Worm (Caenorhabditis elegans): ENCODE results near the gene clec-202.

The clec-202 gene

DNA sequence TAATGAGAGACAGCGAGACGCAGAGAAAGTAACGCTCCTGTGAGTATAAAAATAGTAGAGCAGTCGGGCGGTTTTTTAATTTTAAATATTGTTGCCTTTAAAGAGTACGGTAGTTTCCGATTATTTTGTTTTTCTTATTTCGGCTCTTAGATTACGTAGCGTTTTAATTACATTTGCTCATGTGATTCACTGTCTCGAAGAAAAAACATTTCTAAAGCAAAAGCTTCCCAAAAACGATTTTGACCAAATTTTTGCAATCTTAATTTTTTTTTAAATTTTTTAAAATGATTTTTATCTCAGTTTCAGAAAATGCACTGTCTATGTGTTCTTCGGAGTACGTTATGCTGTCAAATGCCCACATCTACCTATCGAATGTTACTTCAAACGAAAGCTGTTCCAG is 14.9 kb downstream of the clec-202 start, which contains the start of gene haf-1:
Gene haf-1 (plus strand): TSS at position 301 of the 400 bp plus-strand sequence.
- TF ChIP-seq med-1 (GFP tag; optimal IDR thresholded peaks at IDR 0.05; ENCODE audit: insufficient read depth) (no peak), ref-1 (GFP tag; conservative IDR thresholded peaks at IDR 0.05) (no peak), flt-1 (GFP tag; IDR thresholded peaks at IDR 0.05) (no peak), cog-1 (tag; optimal IDR thresholded peaks at IDR 0.05) (no peak), klf-2 (GFP tag; conservative IDR thresholded peaks at IDR 0.05) (no peak), tab-1 (GFP tag; IDR thresholded peaks at IDR 0.05) (no peak), ztf-29 (GFP tag; IDR thresholded peaks at IDR 0.05) (no peak), T22C8.4 (GFP tag; IDR thresholded peaks at IDR 0.05) (no peak), ztf-23 (GFP tag; IDR thresholded peaks at IDR 0.05) (no peak)

DNA sequence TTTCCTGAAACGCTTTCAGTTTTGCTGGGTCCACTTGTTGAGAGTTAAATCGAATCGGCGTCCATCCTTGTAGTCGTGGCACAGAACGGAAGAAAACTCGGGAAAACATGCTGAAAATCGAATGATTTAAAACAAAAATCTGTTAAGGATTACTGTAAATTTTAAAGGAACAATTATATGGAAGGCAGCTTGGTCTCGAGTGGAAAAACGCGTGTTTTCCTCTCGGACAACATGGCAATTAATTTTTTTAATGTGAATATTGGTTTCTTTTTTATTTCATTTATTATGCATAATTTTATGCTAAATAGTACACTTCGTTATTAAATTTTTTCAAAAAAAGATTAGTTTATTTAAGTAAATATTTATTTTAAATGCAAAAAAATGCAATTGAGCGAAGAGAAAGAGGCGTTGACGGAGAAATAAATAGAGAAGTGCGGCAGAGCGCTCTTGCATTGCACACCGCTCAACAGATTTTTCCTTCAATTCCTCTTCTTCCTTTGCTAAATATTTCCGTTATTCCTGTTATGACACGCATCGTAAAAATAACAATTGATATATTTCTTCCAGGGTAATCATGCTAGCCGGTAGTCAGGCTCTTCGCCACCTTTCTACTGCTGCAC is 18.9 kb downstream of the clec-202 start, which contains the start of the genes C30H6.9 and dlat-2:
Gene C30H6.9 (minus strand): TSS at position 110 of the 620 bp plus-strand sequence.
Gene dlat-2 (plus strand): TSS at position 566 of the 620 bp plus-strand sequence.
- TF ChIP-seq ztf-29 (GFP tag; IDR thresholded peaks at IDR 0.05) (no peak), tab-1 (GFP tag; IDR thresholded peaks at IDR 0.05) (no peak), ztf-23 (GFP tag; IDR thresholded peaks at IDR 0.05) (no peak), klf-2 (GFP tag; conservative IDR thresholded peaks at IDR 0.05) (no peak), flt-1 (GFP tag; IDR thresholded peaks at IDR 0.05) (no peak), med-1 (GFP tag; optimal IDR thresholded peaks at IDR 0.05; ENCODE audit: insufficient read depth) (no peak), cog-1 (tag; optimal IDR thresholded peaks at IDR 0.05) (no peak), T22C8.4 (GFP tag; IDR thresholded peaks at IDR 0.05) (no peak), ref-1 (GFP tag; conservative IDR thresholded peaks at IDR 0.05) (no peak)

DNA sequence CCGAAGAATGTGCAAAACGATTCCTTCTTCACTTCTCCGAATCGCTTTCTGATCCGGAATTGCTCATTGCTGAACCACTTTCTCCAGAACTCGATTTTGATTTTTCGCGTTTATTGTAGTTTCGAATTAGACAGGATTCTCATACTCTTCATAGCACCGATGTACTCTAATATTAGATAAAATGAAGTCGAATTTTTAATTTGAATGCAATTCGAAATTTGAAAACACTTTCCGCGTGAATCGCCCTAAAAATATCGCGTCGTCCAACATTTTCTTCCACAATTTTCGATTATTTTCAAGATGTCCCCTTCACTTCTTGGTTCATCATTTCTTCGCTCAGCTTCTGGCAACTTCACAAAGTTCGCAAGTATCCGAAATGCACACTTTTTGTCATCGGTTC is 20.8 kb downstream of the clec-202 start, which contains the start of gene C30H6.8:
Gene C30H6.8 (plus strand): TSS at position 301 of the 400 bp plus-strand sequence.
- TF ChIP-seq ztf-23 (GFP tag; IDR thresholded peaks at IDR 0.05) (no peak), flt-1 (GFP tag; IDR thresholded peaks at IDR 0.05) (no peak), ztf-29 (GFP tag; IDR thresholded peaks at IDR 0.05) (no peak), tab-1 (GFP tag; IDR thresholded peaks at IDR 0.05) (no peak), T22C8.4 (GFP tag; IDR thresholded peaks at IDR 0.05) (no peak), ref-1 (GFP tag; conservative IDR thresholded peaks at IDR 0.05) (no peak), med-1 (GFP tag; optimal IDR thresholded peaks at IDR 0.05; ENCODE audit: insufficient read depth) (no peak), klf-2 (GFP tag; conservative IDR thresholded peaks at IDR 0.05) (no peak), cog-1 (tag; optimal IDR thresholded peaks at IDR 0.05) (no peak)

DNA sequence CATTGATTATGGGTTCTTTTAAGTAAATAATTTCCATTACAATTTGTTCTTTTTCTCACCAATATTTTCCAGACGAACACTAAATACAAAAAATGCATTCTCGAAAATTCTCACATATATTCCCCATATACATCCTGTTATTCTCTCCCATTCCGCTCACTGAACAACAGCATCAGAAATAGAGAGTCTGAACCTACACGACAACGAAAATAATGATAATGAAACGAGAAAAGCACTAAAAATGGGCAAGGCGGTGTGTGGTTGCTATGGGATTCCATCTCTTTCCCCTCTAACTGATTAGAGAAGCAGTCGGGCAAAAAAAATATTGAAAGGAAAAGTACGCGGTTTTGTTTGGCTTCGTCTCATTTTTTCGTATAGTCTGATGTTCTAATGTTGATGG is 21.8 kb downstream of the clec-202 start, which contains the start of gene C30H6.12:
Gene C30H6.12 (plus strand): TSS at position 301 of the 400 bp plus-strand sequence.
- no peak for TF ChIP-seq tab-1 (GFP tag; IDR thresholded peaks at IDR 0.05)
- TF ChIP-seq ztf-23 (GFP tag; IDR thresholded peaks at IDR 0.05), result no peak
- no peak for TF ChIP-seq cog-1 (tag; optimal IDR thresholded peaks at IDR 0.05)
- no peak for TF ChIP-seq ref-1 (GFP tag; conservative IDR thresholded peaks at IDR 0.05)
- TF ChIP-seq ztf-29 (GFP tag; IDR thresholded peaks at IDR 0.05), result no peak
- no peak for TF ChIP-seq med-1 (GFP tag; optimal IDR thresholded peaks at IDR 0.05; ENCODE audit: insufficient read depth)
- TF ChIP-seq T22C8.4 (GFP tag; IDR thresholded peaks at IDR 0.05), result no peak
- no peak for TF ChIP-seq flt-1 (GFP tag; IDR thresholded peaks at IDR 0.05)
- no peak for TF ChIP-seq klf-2 (GFP tag; conservative IDR thresholded peaks at IDR 0.05)

DNA sequence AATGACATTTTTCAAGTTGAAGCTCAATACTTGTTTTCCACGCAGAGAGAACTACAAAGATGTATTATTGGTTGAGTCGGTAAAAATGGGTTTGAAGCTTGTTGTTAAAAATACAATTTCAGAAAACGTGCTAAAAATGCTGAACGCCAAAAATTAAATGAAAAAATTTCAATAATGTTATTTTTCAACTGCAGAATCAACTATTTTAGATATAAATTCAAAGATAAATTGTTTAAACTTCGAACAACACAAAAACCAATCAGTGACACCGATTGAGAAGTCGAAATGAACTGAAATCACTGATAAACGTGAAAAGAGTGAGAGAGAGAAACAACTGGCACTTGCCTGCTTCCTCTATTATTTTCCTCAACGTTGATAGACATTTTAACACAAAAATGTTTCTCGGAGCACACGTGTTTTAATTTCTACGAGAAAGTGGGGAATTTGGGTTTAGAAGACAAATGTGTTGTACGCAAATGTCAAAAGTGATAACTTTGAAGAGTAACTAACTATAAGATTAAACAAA is 26.3 kb downstream of the clec-202 start, which contains the start of gene T02D1.8:
Gene T02D1.8 (minus strand): TSS at position 51 of the 526 bp plus-strand sequence.
- no peak for TF ChIP-seq ztf-23 (GFP tag; IDR thresholded peaks at IDR 0.05)
- TF ChIP-seq tab-1 (GFP tag; IDR thresholded peaks at IDR 0.05), result no peak
- no peak for TF ChIP-seq med-1 (GFP tag; optimal IDR thresholded peaks at IDR 0.05; ENCODE audit: insufficient read depth)
- TF ChIP-seq flt-1 (GFP tag; IDR thresholded peaks at IDR 0.05), result no peak
- no peak for TF ChIP-seq T22C8.4 (GFP tag; IDR thresholded peaks at IDR 0.05)
- TF ChIP-seq klf-2 (GFP tag; conservative IDR thresholded peaks at IDR 0.05), result no peak
- TF ChIP-seq cog-1 (tag; optimal IDR thresholded peaks at IDR 0.05), result no peak
- TF ChIP-seq ref-1 (GFP tag; conservative IDR thresholded peaks at IDR 0.05), result no peak
- TF ChIP-seq ztf-29 (GFP tag; IDR thresholded peaks at IDR 0.05), result no peak

DNA sequence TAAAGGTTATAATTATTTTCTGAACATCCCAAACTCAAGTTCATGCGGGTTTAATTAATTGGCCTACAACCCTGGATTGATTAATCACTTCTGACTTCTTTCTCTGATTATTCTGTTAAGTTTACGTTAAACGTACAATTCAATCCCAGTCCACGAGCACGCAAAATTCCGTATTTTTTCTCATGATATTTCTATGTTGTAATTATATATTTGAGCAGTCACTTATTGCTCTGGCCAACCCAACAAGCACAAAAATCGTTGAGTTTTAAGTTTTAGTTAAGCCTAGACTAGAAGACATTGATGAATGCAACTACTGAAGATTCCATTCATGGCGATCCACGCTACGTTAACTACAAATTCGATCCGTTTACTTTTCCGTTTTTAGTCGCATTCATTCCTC is 34.7 kb downstream of the clec-202 start, which contains the start of gene sru-15:
Gene sru-15 (plus strand): TSS at position 301 of the 400 bp plus-strand sequence.
- TF ChIP-seq ref-1 (GFP tag; conservative IDR thresholded peaks at IDR 0.05), result no peak
- TF ChIP-seq klf-2 (GFP tag; conservative IDR thresholded peaks at IDR 0.05), result no peak
- no peak for TF ChIP-seq tab-1 (GFP tag; IDR thresholded peaks at IDR 0.05)
- TF ChIP-seq cog-1 (tag; optimal IDR thresholded peaks at IDR 0.05), result no peak
- TF ChIP-seq med-1 (GFP tag; optimal IDR thresholded peaks at IDR 0.05; ENCODE audit: insufficient read depth), result no peak
- no peak for TF ChIP-seq flt-1 (GFP tag; IDR thresholded peaks at IDR 0.05)
- TF ChIP-seq ztf-23 (GFP tag; IDR thresholded peaks at IDR 0.05), result no peak
- TF ChIP-seq ztf-29 (GFP tag; IDR thresholded peaks at IDR 0.05), result no peak
- TF ChIP-seq T22C8.4 (GFP tag; IDR thresholded peaks at IDR 0.05), result no peak

DNA sequence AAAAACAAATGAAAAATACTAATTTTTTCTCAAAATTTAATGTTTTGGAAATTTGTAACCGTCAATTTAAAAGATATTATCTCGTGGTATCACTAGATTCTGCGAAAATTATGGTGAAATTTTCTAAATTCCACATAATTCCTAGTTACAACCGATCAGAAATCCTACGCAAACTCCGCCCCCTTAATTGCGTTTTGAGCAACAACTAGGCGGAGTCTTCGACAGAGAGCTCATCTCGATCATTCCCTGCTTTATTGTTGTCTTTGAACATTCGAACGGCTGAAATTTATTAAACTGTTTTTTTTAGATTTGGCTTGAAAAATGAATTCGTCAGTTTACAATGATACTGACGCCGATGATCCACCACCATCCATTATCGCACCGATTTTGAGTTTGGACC is 38.2 kb downstream of the clec-202 start, which contains the start of gene T02D1.4:
Gene T02D1.4 (plus strand): TSS at position 301 of the 400 bp plus-strand sequence.
- no peak for TF ChIP-seq klf-2 (GFP tag; conservative IDR thresholded peaks at IDR 0.05)
- no peak for TF ChIP-seq ztf-23 (GFP tag; IDR thresholded peaks at IDR 0.05)
- TF ChIP-seq tab-1 (GFP tag; IDR thresholded peaks at IDR 0.05), result no peak
- TF ChIP-seq T22C8.4 (GFP tag; IDR thresholded peaks at IDR 0.05), result no peak
- no peak for TF ChIP-seq ztf-29 (GFP tag; IDR thresholded peaks at IDR 0.05)
- no peak for TF ChIP-seq flt-1 (GFP tag; IDR thresholded peaks at IDR 0.05)
- TF ChIP-seq ref-1 (GFP tag; conservative IDR thresholded peaks at IDR 0.05), result no peak
- TF ChIP-seq cog-1 (tag; optimal IDR thresholded peaks at IDR 0.05), result no peak
- no peak for TF ChIP-seq med-1 (GFP tag; optimal IDR thresholded peaks at IDR 0.05; ENCODE audit: insufficient read depth)

DNA sequence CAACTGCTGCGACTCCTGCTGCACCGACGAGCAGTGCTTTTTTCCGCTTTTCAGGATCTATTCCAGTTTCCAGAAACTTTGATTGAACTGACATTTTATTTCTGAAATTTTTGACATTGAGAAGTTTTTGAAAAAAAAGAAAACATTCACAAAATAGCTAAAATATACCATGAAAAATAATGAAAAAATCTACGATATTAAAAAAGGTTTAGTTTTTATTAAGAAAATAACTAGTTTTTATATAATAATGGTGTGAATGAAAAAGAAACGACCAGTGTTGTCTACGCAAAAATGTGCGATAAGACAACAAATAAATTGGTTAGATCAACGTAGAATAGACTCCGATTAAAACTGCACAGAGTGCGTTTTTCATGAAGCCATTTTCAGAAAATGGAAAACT is 44.3 kb downstream of the clec-202 start, which contains the start of gene pmp-4:
Gene pmp-4 (minus strand): TSS at position 101 of the 400 bp plus-strand sequence.
- TF ChIP-seq klf-2 (GFP tag; conservative IDR thresholded peaks at IDR 0.05), result no peak
- TF ChIP-seq tab-1 (GFP tag; IDR thresholded peaks at IDR 0.05), result no peak
- no peak for TF ChIP-seq cog-1 (tag; optimal IDR thresholded peaks at IDR 0.05)
- TF ChIP-seq ref-1 (GFP tag; conservative IDR thresholded peaks at IDR 0.05), result no peak
- no peak for TF ChIP-seq ztf-29 (GFP tag; IDR thresholded peaks at IDR 0.05)
- TF ChIP-seq T22C8.4 (GFP tag; IDR thresholded peaks at IDR 0.05), result no peak
- TF ChIP-seq med-1 (GFP tag; optimal IDR thresholded peaks at IDR 0.05; ENCODE audit: insufficient read depth), result no peak
- no peak for TF ChIP-seq flt-1 (GFP tag; IDR thresholded peaks at IDR 0.05)
- TF ChIP-seq ztf-23 (GFP tag; IDR thresholded peaks at IDR 0.05), result no peak
